Fruit fly (Drosophila melanogaster) whole organism, embryonic: ENCODE results near the gene Hmbs.

Experiments used
- B-H2 ChIP-seq: fragments of 200-800 bp; sonication (Bioruptor generic); optimal IDR thresholded peaks from 2 replicates; lab custom pipeline; 2018; ENCODE audit warnings: missing biosample characterization, mild to moderate bottlenecking, missing genetic modification characterization
- Blimp-1 ChIP-seq: fragments of 200-800 bp; sonication (Bioruptor generic); optimal IDR thresholded peaks from 3 replicates; lab custom pipeline; 2018; ENCODE audit warnings: missing biosample characterization, missing genetic modification characterization, mild to moderate bottlenecking, moderate library complexity, missing genetic modification reagents
- BtbVII ChIP-seq: fragments of 200-800 bp; sonication (Bioruptor generic); optimal IDR thresholded peaks from 3 replicates; lab custom pipeline; 2017; ENCODE audit warnings: missing biosample characterization, mild to moderate bottlenecking, missing genetic modification characterization
- CG10267 ChIP-seq: fragments of 200-800 bp; sonication (Bioruptor generic); optimal IDR thresholded peaks from 2 replicates; lab custom pipeline; 2018; ENCODE audit warnings: missing biosample characterization, mild to moderate bottlenecking, missing genetic modification characterization, moderate library complexity
- CG11504 ChIP-seq: fragments of 200-800 bp; sonication (Bioruptor generic); optimal IDR thresholded peaks from 3 replicates; lab custom pipeline; 2019; ENCODE audit warnings: missing biosample characterization, mild to moderate bottlenecking, missing genetic modification characterization, moderate library complexity
- CG11695 ChIP-seq: fragments of 200-800 bp; sonication (Bioruptor generic); IDR thresholded peaks from 3 replicates; pipeline ENCODE4 v1.3.6; 2022; ENCODE audit warnings: missing biosample characterization, missing genetic modification characterization
- CG12071 ChIP-seq: fragments of 200-800 bp; sonication (Bioruptor generic); optimal IDR thresholded peaks from 3 replicates; lab custom pipeline; 2018; ENCODE audit warnings: missing biosample characterization, mild to moderate bottlenecking, missing genetic modification characterization
- CG16863 ChIP-seq: fragments of 200-800 bp; sonication (Bioruptor generic); optimal IDR thresholded peaks from 3 replicates; lab custom pipeline; 2016; ENCODE audit warnings: missing biosample characterization, missing genetic modification characterization
- CG17612 ChIP-seq: fragments of 200-800 bp; sonication (Bioruptor generic); IDR thresholded peaks from 2 replicates; pipeline ENCODE4 v1.3.6; 2022; ENCODE audit warnings: missing biosample characterization, missing genetic modification characterization
- CG1832 ChIP-seq: fragments of 200-800 bp; sonication (Bioruptor generic); optimal IDR thresholded peaks from 2 replicates; lab custom pipeline; 2017; ENCODE audit warnings: missing biosample characterization, mild to moderate bottlenecking, missing genetic modification characterization, inconsistent platforms
- CG2712 ChIP-seq: fragments of 200-800 bp; optimal IDR thresholded peaks from 3 replicates; lab custom pipeline; 2019; ENCODE audit warnings: missing biosample characterization, mild to moderate bottlenecking, missing genetic modification characterization, moderate library complexity
- CG30403 ChIP-seq: fragments of 200-800 bp; sonication (Bioruptor generic); optimal IDR thresholded peaks from 3 replicates; lab custom pipeline; 2016; ENCODE audit warnings: missing biosample characterization, missing genetic modification characterization
- CG31388 ChIP-seq: fragments of 200-800 bp; sonication (Bioruptor generic); optimal IDR thresholded peaks from 2 replicates; lab custom pipeline; 2016; ENCODE audit warnings: missing biosample characterization, missing genetic modification characterization
- CG31441 ChIP-seq: fragments of 200-800 bp; sonication (Bioruptor generic); IDR thresholded peaks from 2 replicates; pipeline ENCODE4 v1.3.6; 2022; ENCODE audit warnings: missing biosample characterization, missing genetic modification characterization
- CG6689 ChIP-seq: fragments of 200-800 bp; sonication (Bioruptor generic); IDR thresholded peaks from 2 replicates; pipeline ENCODE4 v1.3.6; 2022; ENCODE audit warnings: missing biosample characterization, missing genetic modification characterization
- CG8478 ChIP-seq: fragments of >200 bp; optimal IDR thresholded peaks from 2 replicates; lab custom pipeline; 2018
- CG8765 ChIP-seq: fragments of 200-800 bp; sonication (Bioruptor generic); IDR thresholded peaks from 2 replicates; pipeline ENCODE4 v1.3.6; 2022; ENCODE audit warnings: missing biosample characterization, missing genetic modification characterization
- D19B ChIP-seq: fragments of 200-800 bp; sonication (Bioruptor generic); optimal IDR thresholded peaks from 2 replicates; lab custom pipeline; 2017; ENCODE audit warnings: missing biosample characterization, mild to moderate bottlenecking, missing genetic modification characterization
- Dll ChIP-seq: fragments of 200-800 bp; sonication (Bioruptor generic); IDR thresholded peaks from 4 replicates; pipeline ENCODE4 v1.3.6; 2022; ENCODE audit warnings: missing biosample characterization, missing genetic modification characterization; ENCODE audit not compliant: partially characterized antibody
- Eip74EF ChIP-seq, 2 experiments: fragments of 200-800 bp in 1 of 2; fragments of >200 bp in 1 of 2; sonication (Bioruptor generic) in 1 of 2; optimal IDR thresholded peaks; 2 replicates each; lab custom pipeline; 2017 to 2019; ENCODE audit warnings: missing biosample characterization in 2 of 2, missing genetic modification characterization in 2 of 2, mild to moderate bottlenecking in 1 of 2, moderate library complexity in 1 of 2
- Fer2 ChIP-seq: fragments of 200-800 bp; sonication (Bioruptor generic); optimal IDR thresholded peaks from 2 replicates; lab custom pipeline; 2018; ENCODE audit warnings: missing biosample characterization, mild to moderate bottlenecking, missing genetic modification characterization, moderate library complexity
- H2.0 ChIP-seq: fragments of 200-800 bp; sonication (Bioruptor generic); IDR thresholded peaks from 2 replicates; pipeline ENCODE4 v1.3.6; 2022; ENCODE audit warnings: missing biosample characterization, missing genetic modification characterization
- Hey ChIP-seq: fragments of 200-800 bp; sonication (Bioruptor generic); optimal IDR thresholded peaks from 3 replicates; lab custom pipeline; 2018; ENCODE audit warnings: missing biosample characterization, mild to moderate bottlenecking, missing genetic modification characterization
- Hsf ChIP-seq: fragments of 200-800 bp; sonication (Bioruptor generic); optimal IDR thresholded peaks from 3 replicates; lab custom pipeline; 2016; ENCODE audit warnings: missing biosample characterization, missing genetic modification characterization
- Max ChIP-seq: fragments of 200-800 bp; sonication (Bioruptor generic); optimal IDR thresholded peaks from 2 replicates; lab custom pipeline; 2016; ENCODE audit warnings: missing biosample characterization, mild to moderate bottlenecking, missing genetic modification characterization
- Mes4 ChIP-seq: fragments of 200-800 bp; sonication (Bioruptor generic); optimal IDR thresholded peaks from 2 replicates; lab custom pipeline; 2016; ENCODE audit warnings: missing biosample characterization, missing genetic modification characterization
- Oli ChIP-seq: fragments of 200-800 bp; sonication (Bioruptor generic); optimal IDR thresholded peaks from 2 replicates; lab custom pipeline; 2018; ENCODE audit warnings: missing biosample characterization, mild to moderate bottlenecking, missing genetic modification characterization, moderate library complexity
- Opbp ChIP-seq: fragments of 200-800 bp; sonication (Bioruptor generic); IDR thresholded peaks from 3 replicates; pipeline ENCODE4 v1.3.6; 2022; ENCODE audit warnings: missing biosample characterization, missing genetic modification characterization; ENCODE audit not compliant: partially characterized antibody
- Sox100B ChIP-seq: fragments of 200-800 bp; sonication (Bioruptor generic); optimal IDR thresholded peaks from 3 replicates; lab custom pipeline; 2018; ENCODE audit warnings: missing biosample characterization, mild to moderate bottlenecking, missing genetic modification characterization
- Ssrp ChIP-seq: fragments of 200-800 bp; sonication (Bioruptor generic); optimal IDR thresholded peaks from 2 replicates; lab custom pipeline; 2018; ENCODE audit warnings: missing biosample characterization, mild to moderate bottlenecking, missing genetic modification characterization, moderate library complexity
- al ChIP-seq: fragments of 200-800 bp; sonication (Bioruptor generic); IDR thresholded peaks from 2 replicates; pipeline ENCODE4 v1.3.6; 2022; ENCODE audit warnings: missing biosample characterization, missing genetic modification characterization
- cg ChIP-seq: fragments of 200-800 bp; sonication (Bioruptor generic); optimal IDR thresholded peaks from 3 replicates; lab custom pipeline; 2019; ENCODE audit warnings: missing biosample characterization, mild to moderate bottlenecking, missing genetic modification characterization, moderate library complexity
- da ChIP-seq: fragments of 200-800 bp; sonication (Bioruptor generic); optimal IDR thresholded peaks from 2 replicates; lab custom pipeline; 2016; ENCODE audit warnings: missing biosample characterization, missing genetic modification characterization
- dm ChIP-seq: fragments of 200-800 bp; sonication (Bioruptor generic); optimal IDR thresholded peaks from 3 replicates; lab custom pipeline; 2016; ENCODE audit warnings: missing biosample characterization, missing genetic modification characterization
- dmrt99B ChIP-seq: fragments of 200-800 bp; sonication (Bioruptor generic); optimal IDR thresholded peaks from 2 replicates; lab custom pipeline; 2018; ENCODE audit warnings: missing biosample characterization, mild to moderate bottlenecking, missing genetic modification characterization, moderate library complexity
- dpn ChIP-seq, 2 experiments: fragments of 200-800 bp; sonication (Bioruptor generic); optimal IDR thresholded peaks; 3 replicates each; lab custom pipeline; 2016; ENCODE audit warnings: missing biosample characterization in 2 of 2, missing genetic modification characterization in 2 of 2
- eve ChIP-seq, 2 experiments: fragments of >200 bp; optimal IDR thresholded peaks; 2 replicates each; lab custom pipeline; 2017; ENCODE audit warnings: missing biosample characterization in 2 of 2, missing genetic modification characterization in 2 of 2
- eyg ChIP-seq: fragments of 200-800 bp; sonication (Bioruptor generic); optimal IDR thresholded peaks from 3 replicates; lab custom pipeline; 2016; ENCODE audit warnings: missing biosample characterization, missing genetic modification characterization
- fd96Cb ChIP-seq: fragments of 200-800 bp; sonication (Bioruptor generic); optimal IDR thresholded peaks from 2 replicates; lab custom pipeline; 2018; ENCODE audit warnings: missing biosample characterization, mild to moderate bottlenecking, missing genetic modification characterization, moderate library complexity
- gem ChIP-seq: fragments of 200-800 bp; sonication (Bioruptor generic); optimal IDR thresholded peaks from 2 replicates; lab custom pipeline; 2019; ENCODE audit warnings: missing biosample characterization, mild to moderate bottlenecking, missing genetic modification characterization, moderate library complexity
- luna ChIP-seq: fragments of 200-800 bp; sonication (Bioruptor generic); optimal IDR thresholded peaks from 2 replicates; lab custom pipeline; 2016; ENCODE audit warnings: missing biosample characterization, missing genetic modification characterization
- mirr ChIP-seq: fragments of 200-800 bp; sonication (Bioruptor generic); optimal IDR thresholded peaks from 3 replicates; lab custom pipeline; 2018; ENCODE audit warnings: missing biosample characterization, mild to moderate bottlenecking, missing genetic modification characterization
- org-1 ChIP-seq: fragments of 200-800 bp; sonication (Bioruptor generic); optimal IDR thresholded peaks from 2 replicates; lab custom pipeline; 2017; ENCODE audit warnings: missing biosample characterization, missing genetic modification characterization
- pb ChIP-seq: fragments of 200-800 bp; sonication (Bioruptor generic); optimal IDR thresholded peaks from 3 replicates; lab custom pipeline; 2016; ENCODE audit warnings: missing biosample characterization, missing genetic modification characterization
- repo ChIP-seq: fragments of 200-800 bp; sonication (Bioruptor generic); optimal IDR thresholded peaks from 2 replicates; lab custom pipeline; 2016; ENCODE audit warnings: missing biosample characterization, missing genetic modification characterization
- run ChIP-seq: fragments of 200-800 bp; sonication (Bioruptor generic); optimal IDR thresholded peaks from 3 replicates; lab custom pipeline; 2018; ENCODE audit warnings: missing biosample characterization, mild to moderate bottlenecking, missing genetic modification characterization
- shn ChIP-seq: fragments of 200-800 bp; sonication (Bioruptor generic); optimal IDR thresholded peaks from 3 replicates; lab custom pipeline; 2016; ENCODE audit warnings: missing biosample characterization, missing genetic modification characterization
- ttk ChIP-seq: fragments of 200-800 bp; sonication (Bioruptor generic); IDR thresholded peaks from 2 replicates; pipeline ENCODE4 v2.1.2; 2022; ENCODE audit warnings: missing biosample characterization, missing genetic modification characterization
- wdn ChIP-seq: fragments of 200-800 bp; sonication (Bioruptor generic); IDR thresholded peaks from 2 replicates; pipeline ENCODE4 v1.3.6; 2022; ENCODE audit warnings: missing biosample characterization, missing genetic modification characterization
- zf30C ChIP-seq: fragments of 200-800 bp; sonication (Bioruptor generic); optimal IDR thresholded peaks from 3 replicates; lab custom pipeline; 2018; ENCODE audit warnings: missing biosample characterization, mild to moderate bottlenecking, missing genetic modification characterization

Gene Hmbs

DNA sequence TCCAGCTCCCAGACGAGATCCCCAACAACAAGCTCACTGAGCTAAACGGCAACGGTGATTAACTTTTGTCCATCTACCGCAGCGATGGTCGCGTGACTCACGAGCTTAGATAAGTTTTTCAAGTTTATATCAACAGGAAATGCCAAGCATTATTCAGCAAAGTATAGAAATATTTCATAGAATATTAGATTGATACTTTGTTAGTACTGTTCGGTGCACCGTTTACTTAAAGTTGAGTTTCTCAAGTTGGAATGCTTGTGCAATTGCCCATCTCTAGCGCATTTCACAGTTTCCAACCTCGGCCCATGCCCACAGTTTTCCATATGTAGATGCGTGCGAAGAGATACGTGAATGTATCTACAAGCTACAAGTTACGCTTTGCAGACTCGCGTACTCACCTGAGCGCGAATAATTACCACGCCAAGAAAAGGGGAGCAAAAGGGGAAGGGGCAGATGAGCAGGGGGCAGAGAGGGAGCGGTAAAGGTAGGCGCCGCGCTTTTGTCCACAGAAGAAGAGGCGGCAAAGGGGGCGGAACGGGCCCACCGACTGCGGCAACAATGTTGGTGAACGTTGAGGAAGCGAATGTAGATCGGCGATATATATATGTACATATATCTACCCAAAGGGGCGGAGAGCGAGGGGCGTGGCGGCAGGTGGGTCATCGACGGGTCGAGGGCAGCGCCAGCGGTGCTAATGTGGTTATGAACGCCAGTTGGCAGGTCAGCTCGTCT lies 41.5 kb downstream of the Hmbs start (continued):
- no peak for TF ChIP-seq eyg (GFP tag; lab: Kevin White, UChicago)
- peak; percentile 48 for TF ChIP-seq org-1
- peak; percentile 13 for TF ChIP-seq CG16863
- no peak for TF ChIP-seq BtbVII
- 0 out of 2 replicates have a peak, but pooled peaks have one; percentile 6 for TF ChIP-seq al (GFP tag; lab: Robert Waterston, UW)
- no peak for TF ChIP-seq Mes4 (GFP tag; lab: Kevin White, UChicago)
- TF ChIP-seq Blimp-1 (GFP tag; lab: Kevin White, UChicago): peak; percentile 59
- peak; percentile 14 for TF ChIP-seq Hsf (GFP tag; lab: Kevin White, UChicago)
- peak; percentile 64; the same call in 1 of the 2 replicates for TF ChIP-seq ttk (GFP tag; lab: Robert Waterston, UW)
- TF ChIP-seq gem (tag; lab: Kevin White, UChicago): peak; percentile 65
- TF ChIP-seq Max (GFP tag; lab: Kevin White, UChicago): no peak
- peak; percentile 88 for TF ChIP-seq Dll (GFP tag; lab: Robert Waterston, UW)
- TF ChIP-seq H2.0 (GFP tag; lab: Robert Waterston, UW): peak; percentile 28; the same call in 1 of the 2 replicates
- TF ChIP-seq B-H2: no peak
- no peak for TF ChIP-seq shn (GFP tag; lab: Kevin White, UChicago)
- no peak for TF ChIP-seq CG8765 (GFP tag; lab: Robert Waterston, UW)
- TF ChIP-seq CG12071 (GFP tag; lab: Kevin White, UChicago): no peak
- peak; percentile 63 for TF ChIP-seq dmrt99B
- TF ChIP-seq CG30403 (GFP tag; lab: Kevin White, UChicago): peak; percentile 61
- TF ChIP-seq cg: no peak
- peak; percentile 62 for TF ChIP-seq CG10267
- TF ChIP-seq Hey: no peak
- no peak for TF ChIP-seq pb (GFP tag; lab: Kevin White, UChicago)
- no peak for TF ChIP-seq Opbp (GFP tag; lab: Robert Waterston, UW)
- no peak for TF ChIP-seq CG8478
- peak; percentile 31 for TF ChIP-seq Ssrp (tag; lab: Kevin White, UChicago)
- TF ChIP-seq Eip74EF (GFP tag; optimal IDR thresholded peaks at IDR 0.05; lab: Kevin White, UChicago): peak in 1 of 2 experiments; percentile 55
- TF ChIP-seq eve (GFP tag; optimal IDR thresholded peaks at IDR 0.05; lab: Kevin White, UChicago): peak in 1 of 2 experiments; percentile 87
- TF ChIP-seq luna: no peak
- TF ChIP-seq fd96Cb (tag; lab: Kevin White, UChicago): peak; percentile 37
- TF ChIP-seq CG31441 (GFP tag; lab: Robert Waterston, UW): peak; percentile 74
- TF ChIP-seq dpn (GFP tag; optimal IDR thresholded peaks at IDR 0.05; lab: Kevin White, UChicago): peak; percentile 21 to 43
- TF ChIP-seq run (tag; lab: Kevin White, UChicago): peak; percentile 2
- no peak for TF ChIP-seq da (GFP tag; lab: Kevin White, UChicago)
- TF ChIP-seq dm (GFP tag; lab: Kevin White, UChicago): no peak
- peak; percentile 60 for TF ChIP-seq CG6689 (GFP tag; lab: Robert Waterston, UW)
- TF ChIP-seq D19B (GFP tag; lab: Kevin White, UChicago): no peak
- peak; percentile 22 for TF ChIP-seq Sox100B
- no peak for TF ChIP-seq mirr (GFP tag; lab: Kevin White, UChicago)
- TF ChIP-seq zf30C: no peak
- TF ChIP-seq Oli (tag; lab: Kevin White, UChicago): peak; percentile 68
- TF ChIP-seq CG1832: no peak
- TF ChIP-seq CG11504 (tag; lab: Kevin White, UChicago): peak; percentile 70
- TF ChIP-seq CG17612 (GFP tag; lab: Robert Waterston, UW): no peak
- TF ChIP-seq CG11695: 0 out of 3 replicates have a peak, but pooled peaks have one; percentile 33
- peak; percentile 34 for TF ChIP-seq repo (GFP tag; lab: Kevin White, UChicago)
- no peak for TF ChIP-seq Fer2 (tag; lab: Kevin White, UChicago)
- TF ChIP-seq wdn (GFP tag; lab: Robert Waterston, UW): no peak
- peak; percentile 71 for TF ChIP-seq CG2712 (tag; lab: Kevin White, UChicago)
- TF ChIP-seq CG31388 (GFP tag; lab: Kevin White, UChicago): no peak
